Fruit fly (Drosophila melanogaster): ENCODE measurements around the gene sna.

DNA sequence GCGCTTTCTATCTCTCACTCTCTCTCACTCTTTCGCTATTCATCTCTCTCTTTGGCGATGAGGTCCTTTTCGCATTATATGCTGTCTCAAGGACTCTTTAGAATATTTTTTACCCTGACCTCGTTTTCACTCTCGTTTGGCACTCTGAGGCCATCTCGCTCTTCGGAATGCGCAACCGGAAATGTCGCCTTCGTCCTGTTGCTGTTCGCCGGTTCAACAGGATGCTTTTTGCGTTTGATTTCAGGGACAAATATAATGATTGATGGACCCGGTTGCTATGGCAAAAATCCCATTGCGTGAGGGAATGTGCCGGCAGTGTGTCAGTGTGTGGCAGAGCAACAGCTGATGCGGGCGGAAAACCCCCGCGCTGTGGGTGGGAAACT is 14.1 kb upstream of the sna start:
- TF ChIP-seq CG8478 (optimal IDR thresholded peaks at IDR 0.05): no peak
- no peak for TF ChIP-seq CTCF (optimal IDR thresholded peaks at IDR 0.05)
